Worm (Caenorhabditis elegans): ENCODE results near the gene Y44A6B.3.

DNA sequence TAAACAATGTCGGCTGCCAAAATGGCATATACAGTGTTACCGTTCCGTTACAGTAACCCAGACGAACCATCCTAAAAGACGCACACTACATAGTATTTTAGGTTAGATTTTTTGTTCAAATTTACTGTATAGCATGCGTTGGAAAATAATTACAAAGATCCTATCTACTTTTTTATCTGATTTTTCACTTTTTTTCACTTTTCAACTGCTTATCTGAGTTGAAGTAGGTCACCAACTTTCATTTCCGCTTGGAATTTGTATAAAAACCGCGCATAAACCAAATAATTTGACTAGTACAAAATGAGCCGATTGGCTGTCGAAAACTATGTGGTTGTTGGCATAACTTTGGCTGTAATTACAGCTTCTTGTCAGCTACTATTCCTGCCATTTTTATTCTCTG lies 38.4 kb downstream of the Y44A6B.3 start, which contains the start of gene col-163:
- TF ChIP-seq dao-5 (tag; optimal IDR thresholded peaks at IDR 0.05), result no peak
- TF ChIP-seq W03F9.2 (tag; optimal IDR thresholded peaks at IDR 0.05), result no peak

All from whole organism, L4/young adult.